Worm (Caenorhabditis elegans) whole organism, young adult: ENCODE data around the gene ZK402.5.

Experiments used
- B0035.1 ChIP-seq: sonication (generic microtip); optimal IDR thresholded peaks from 2 replicates; lab custom pipeline; 2016; ENCODE audit warnings: missing genetic modification characterization, mild to moderate bottlenecking, missing compliant biosample characterization, missing genotype, missing genetic modification reagents
- B0261.1 ChIP-seq: sonication (generic microtip); optimal IDR thresholded peaks from 2 replicates; lab custom pipeline; 2016; ENCODE audit warnings: mild to moderate bottlenecking, missing genetic modification characterization, moderate library complexity, missing compliant biosample characterization
- D2030.7 ChIP-seq: fragments of 200-800 bp; sonication (Bioruptor generic); IDR thresholded peaks from 2 replicates; pipeline ENCODE4 v1.3.6; 2022; ENCODE audit warnings: missing genetic modification reagents, missing genetic modification characterization, missing compliant biosample characterization
- F23B12.7 ChIP-seq: sonication (generic microtip); optimal IDR thresholded peaks from 2 replicates; lab custom pipeline; 2017; ENCODE audit warnings: missing genetic modification characterization, mild to moderate bottlenecking, missing compliant biosample characterization, antibody characterized with exemption, moderate library complexity; ENCODE audit not compliant: insufficient read depth
- F49E8.2 ChIP-seq: sonication (generic microtip); optimal IDR thresholded peaks from 3 replicates; lab custom pipeline; 2017; ENCODE audit warnings: missing genetic modification characterization, mild to moderate bottlenecking, missing compliant biosample characterization, antibody characterized with exemption, moderate library complexity; ENCODE audit not compliant: insufficient read depth
- F52B5.7 ChIP-seq: sonication (generic microtip); optimal IDR thresholded peaks from 2 replicates; lab custom pipeline; 2016; ENCODE audit warnings: mild to moderate bottlenecking, missing genetic modification characterization, missing compliant biosample characterization
- T26A5.8 ChIP-seq: sonication (generic microtip); optimal IDR thresholded peaks from 2 replicates; lab custom pipeline; 2016; ENCODE audit warnings: missing genetic modification characterization, missing compliant biosample characterization
- aptf-2 ChIP-seq: fragments of 200-800 bp; sonication (Bioruptor generic); conservative IDR thresholded peaks from 2 replicates; pipeline ENCODE4 v1.3.6; 2022; ENCODE audit warnings: missing genetic modification reagents, missing genetic modification characterization, missing compliant biosample characterization
- ceh-91 ChIP-seq: fragments of 200-800 bp; sonication (Bioruptor generic); IDR thresholded peaks from 2 replicates; pipeline ENCODE4 v1.3.6; 2022; ENCODE audit warnings: missing genetic modification reagents, missing genetic modification characterization, missing compliant biosample characterization
- dox-1 ChIP-seq: fragments of 200-800 bp; sonication (Bioruptor generic); IDR thresholded peaks from 2 replicates; pipeline ENCODE4 v1.3.6; 2022; ENCODE audit warnings: missing genetic modification reagents, missing genetic modification characterization, missing compliant biosample characterization
- efl-1 ChIP-seq: fragments of 150-350 bp; optimal IDR thresholded peaks from 2 replicates; lab custom pipeline; 2014; ENCODE audit warnings: missing biosample characterization, missing genetic modification reagents, missing genetic modification characterization
- ekl-4 ChIP-seq: fragments of 200-800 bp; sonication (Bioruptor generic); IDR thresholded peaks from 2 replicates; pipeline ENCODE4 v1.3.6; 2022; ENCODE audit warnings: missing genetic modification reagents, missing genetic modification characterization, missing compliant biosample characterization
- gei-17 ChIP-seq: fragments of 200-800 bp; sonication (Bioruptor generic); optimal IDR thresholded peaks from 2 replicates; lab custom pipeline; 2018; ENCODE audit warnings: mild to moderate bottlenecking, missing genetic modification characterization, missing compliant biosample characterization
- him-1 ChIP-seq: sonication (generic microtip); optimal IDR thresholded peaks from 2 replicates; lab custom pipeline; 2016; ENCODE audit warnings: missing genotype, missing genetic modification reagents, missing genetic modification characterization, missing compliant biosample characterization
- hmg-1.2 ChIP-seq: fragments of 200-800 bp; sonication (Bioruptor generic); IDR thresholded peaks from 2 replicates; pipeline ENCODE4 v1.3.6; 2022; ENCODE audit warnings: missing genetic modification reagents, missing genetic modification characterization, missing compliant biosample characterization
- hrde-1 ChIP-seq: sonication (generic microtip); optimal IDR thresholded peaks from 2 replicates; lab custom pipeline; 2016; ENCODE audit warnings: missing genetic modification characterization, mild to moderate bottlenecking, missing compliant biosample characterization, moderate library complexity, missing genotype, missing genetic modification reagents, borderline replicate concordance
- lin-26 ChIP-seq: fragments of 200-800 bp; sonication (Bioruptor generic); IDR thresholded peaks from 2 replicates; pipeline ENCODE4 v1.3.6; 2022; ENCODE audit warnings: missing genetic modification reagents, missing genetic modification characterization, missing compliant biosample characterization
- lsl-1 ChIP-seq: fragments of 200-800 bp; sonication (Bioruptor generic); optimal IDR thresholded peaks from 2 replicates; lab custom pipeline; 2018; ENCODE audit warnings: mild to moderate bottlenecking, missing genetic modification characterization, moderate library complexity, missing compliant biosample characterization
- mcd-1 ChIP-seq: fragments of 200-800 bp; sonication (Bioruptor generic); IDR thresholded peaks from 2 replicates; pipeline ENCODE4 v1.3.6; 2022; ENCODE audit warnings: missing genetic modification reagents, missing genetic modification characterization, missing compliant biosample characterization
- mxl-1 ChIP-seq: sonication (generic microtip); optimal IDR thresholded peaks from 2 replicates; lab custom pipeline; 2016; ENCODE audit warnings: missing genetic modification characterization, missing compliant biosample characterization
- nfyb-1 ChIP-seq: fragments of 200-800 bp; sonication (Bioruptor generic); IDR thresholded peaks from 2 replicates; pipeline ENCODE4 v1.3.6; 2022; ENCODE audit warnings: missing genetic modification reagents, missing genetic modification characterization, missing compliant biosample characterization
- nhr-27 ChIP-seq: fragments of 200-800 bp; sonication (Bioruptor generic); optimal IDR thresholded peaks from 2 replicates; lab custom pipeline; 2018; ENCODE audit warnings: mild to moderate bottlenecking, missing genetic modification characterization, moderate library complexity, missing compliant biosample characterization
- nhr-80 ChIP-seq: sonication (generic microtip); optimal IDR thresholded peaks from 2 replicates; lab custom pipeline; 2016; ENCODE audit warnings: missing genetic modification characterization, missing compliant biosample characterization
- nhr-90 ChIP-seq: sonication (generic microtip); optimal IDR thresholded peaks from 2 replicates; lab custom pipeline; 2016; ENCODE audit warnings: missing genotype, mild to moderate bottlenecking, missing genetic modification characterization, missing compliant biosample characterization
- rcor-1 ChIP-seq: fragments of 200-800 bp; sonication (Bioruptor generic); IDR thresholded peaks from 2 replicates; pipeline ENCODE4 v1.3.6; 2022; ENCODE audit warnings: missing genetic modification reagents, missing genetic modification characterization, missing compliant biosample characterization
- repo-1 ChIP-seq: sonication (generic microtip); optimal IDR thresholded peaks from 2 replicates; lab custom pipeline; 2017; ENCODE audit warnings: mild to moderate bottlenecking, missing genetic modification characterization, missing compliant biosample characterization
- snpc-1.1 ChIP-seq: sonication (generic microtip); optimal IDR thresholded peaks from 2 replicates; lab custom pipeline; 2017; ENCODE audit warnings: missing genetic modification characterization, mild to moderate bottlenecking, missing compliant biosample characterization, antibody characterized with exemption, moderate library complexity, missing genotype, missing genetic modification reagents; ENCODE audit not compliant: insufficient read depth
- snpc-4 ChIP-seq, 5 experiments: fragments of 150-350 bp in 1 of 5; sonication (generic microtip) in 4 of 5; optimal IDR thresholded peaks; 2 replicates each; lab custom pipeline; 2014 to 2018; ENCODE audit warnings: missing genetic modification characterization in 5 of 5, missing biosample characterization in 3 of 5, antibody characterized with exemption in 2 of 5, mild to moderate bottlenecking in 2 of 5, missing compliant biosample characterization in 2 of 5, missing genotype in 2 of 5, moderate library complexity in 2 of 5, missing genetic modification reagents in 1 of 5
- tbp1 ChIP-seq: fragments of 200-800 bp; sonication (Bioruptor generic); optimal IDR thresholded peaks from 2 replicates; lab custom pipeline; 2018; ENCODE audit warnings: mild to moderate bottlenecking, missing genetic modification characterization, missing compliant biosample characterization
- unc-62 ChIP-seq: fragments of 150-350 bp; optimal IDR thresholded peaks from 2 replicates; lab custom pipeline; 2014; ENCODE audit warnings: missing biosample characterization, missing genetic modification reagents, missing genetic modification characterization
- zfh-2 ChIP-seq: fragments of 200-800 bp; sonication (Bioruptor generic); conservative IDR thresholded peaks from 2 replicates; pipeline ENCODE4 v1.3.6; 2022; ENCODE audit warnings: missing genetic modification reagents, missing genetic modification characterization, missing compliant biosample characterization
- zim-3 ChIP-seq: sonication (generic microtip); optimal IDR thresholded peaks from 2 replicates; lab custom pipeline; 2017; ENCODE audit warnings: mild to moderate bottlenecking, missing genetic modification characterization, moderate library complexity, missing compliant biosample characterization

Gene ZK402.5

DNA sequence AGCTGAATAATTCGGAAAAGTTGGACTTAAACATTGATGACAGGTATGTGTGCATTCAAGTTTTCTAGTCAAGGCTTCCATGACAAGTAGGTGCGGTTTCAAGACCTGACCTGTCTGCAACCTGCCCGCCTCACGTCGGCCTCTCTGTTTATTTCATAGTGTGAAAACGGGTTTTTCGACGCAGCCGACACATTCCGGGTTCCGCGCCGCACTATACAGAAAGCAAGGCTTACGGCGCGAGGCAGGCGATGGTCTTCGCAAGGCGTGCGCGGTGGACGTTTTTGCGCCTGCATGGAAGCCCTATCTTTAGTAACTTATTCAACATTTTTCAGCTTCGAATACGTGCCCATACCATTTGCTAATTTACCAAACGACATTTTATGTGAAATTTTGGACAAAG is 28.7 kb downstream of the ZK402.5 start:
- no peak for TF ChIP-seq T26A5.8 (tag; lab: Kevin White, UChicago)
- no peak for TF ChIP-seq aptf-2 (GFP tag; lab: Robert Waterston, UW)
- TF ChIP-seq him-1: no peak
- no peak for TF ChIP-seq tbp1 (GFP tag; lab: Kevin White, UChicago)
- no peak; the same call in 1 of the 2 replicates for TF ChIP-seq lin-26
- TF ChIP-seq hmg-1.2 (GFP tag; lab: Robert Waterston, UW): peak; percentile 29; the same call in 1 of the 2 replicates
- TF ChIP-seq snpc-4 (GFP tag; optimal IDR thresholded peaks at IDR 0.05; lab: Kevin White, UChicago): no peak
- TF ChIP-seq snpc-4 (tag; optimal IDR thresholded peaks at IDR 0.05; lab: Kevin White, UChicago): peak in 2 of 4 experiments; percentile 83 to 89
- peak; percentile 63 for TF ChIP-seq zfh-2 (GFP tag; lab: Robert Waterston, UW)
- no peak for TF ChIP-seq mcd-1 (GFP tag; lab: Robert Waterston, UW)

DNA sequence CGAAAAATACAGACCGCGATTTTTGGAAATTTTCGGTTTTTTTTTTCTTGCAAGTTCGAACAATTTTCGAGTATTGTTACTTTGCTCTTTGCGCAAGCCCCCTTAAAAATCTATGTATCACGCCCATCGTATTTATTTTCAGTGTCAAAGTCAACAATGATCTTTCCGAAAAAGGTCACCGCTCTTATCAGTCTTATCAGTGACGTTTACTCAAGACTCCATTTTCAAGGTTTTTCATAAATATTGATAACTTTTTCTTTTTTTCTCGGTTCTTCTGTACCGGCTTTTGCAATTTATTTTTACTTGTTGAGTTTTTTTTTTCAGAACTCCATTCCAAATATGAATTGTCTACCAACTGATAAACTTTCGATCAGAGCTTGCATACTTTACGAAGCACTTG is 29.5 kb downstream of the ZK402.5 start, which contains the start of gene fbxa-190:
Gene fbxa-190 (plus strand): TSS at position 325 of the 400 bp plus-strand sequence.
- no peak for TF ChIP-seq unc-62 (GFP tag; lab: Kevin White, UChicago)
- TF ChIP-seq B0035.1 (tag; lab: Kevin White, UChicago): no peak
- TF ChIP-seq nhr-80: peak; percentile 51
- no peak for TF ChIP-seq repo-1

ce11 chrX:1370736-1371281 is 30.4 kb downstream of the ZK402.5 start, which contains the start of gene F56C3.7:
Gene F56C3.7 (minus strand): TSS chrX:1370786.
- TF ChIP-seq F23B12.7 (tag; lab: Kevin White, UChicago) (no peak), nhr-27 (tag; lab: Kevin White, UChicago) (no peak), ekl-4 (GFP tag; lab: Robert Waterston, UW) (no peak), F49E8.2 (tag; lab: Kevin White, UChicago) (no peak), rcor-1 (GFP tag; lab: Robert Waterston, UW) (no peak), snpc-1.1 (tag; lab: Kevin White, UChicago) (no peak), lsl-1 (no peak), gei-17 (GFP tag; lab: Kevin White, UChicago) (peak; percentile 77), zfh-2 (GFP tag; lab: Robert Waterston, UW) (no peak), hmg-1.2 (GFP tag; lab: Robert Waterston, UW) (peak; percentile 15; the same call in 1 of the 2 replicates), dox-1 (0 out of 2 replicates have a peak, but pooled peaks have one; percentile 41), F52B5.7 (tag; lab: Kevin White, UChicago) (no peak)

ce11 chrX:1367416-1367815 is 33.7 kb downstream of the ZK402.5 start, which contains the start of gene dgn-2:
Gene dgn-2 (minus strand): TSS chrX:1367516.
- TF ChIP-seq T26A5.8 (tag; lab: Kevin White, UChicago): no peak
- no peak for TF ChIP-seq mcd-1 (GFP tag; lab: Robert Waterston, UW)
- TF ChIP-seq efl-1 (GFP tag; lab: Kevin White, UChicago): no peak
- TF ChIP-seq hrde-1 (tag; lab: Kevin White, UChicago): no peak
- TF ChIP-seq repo-1: no peak
- TF ChIP-seq lin-26: no peak
- no peak for TF ChIP-seq nfyb-1
- TF ChIP-seq B0261.1 (tag; lab: Kevin White, UChicago): no peak
- TF ChIP-seq D2030.7: no peak
- TF ChIP-seq tbp1 (GFP tag; lab: Kevin White, UChicago): no peak
- TF ChIP-seq zim-3: no peak
- TF ChIP-seq nhr-90 (tag; lab: Kevin White, UChicago): no peak
- TF ChIP-seq zfh-2 (GFP tag; lab: Robert Waterston, UW): no peak
- no peak for TF ChIP-seq mxl-1
- no peak for TF ChIP-seq ceh-91 (GFP tag; lab: Robert Waterston, UW)
